Fruit fly (Drosophila melanogaster): ENCODE data around the gene retm.

- no peak for TF ChIP-seq pan (optimal IDR thresholded peaks at IDR 0.05)
- TF ChIP-seq usp (GFP tag; optimal IDR thresholded peaks at IDR 0.05), result no peak
- TF ChIP-seq psq (optimal IDR thresholded peaks at IDR 0.05), result no peak
- no peak for TF ChIP-seq CG8478 (optimal IDR thresholded peaks at IDR 0.05)
Observed at dm6 chr2L:6411953-6412352, 43.8 kb downstream of the retm start, which contains the start of gene CG13982.
